Worm (Caenorhabditis elegans) whole organism, L1 larva: ENCODE results near the gene F59A1.18.

Experiments used
- C04F5.9 ChIP-seq: sonication (generic microtip); optimal IDR thresholded peaks from 2 replicates; lab custom pipeline; 2016; ENCODE audit warnings: missing genetic modification characterization, missing compliant biosample characterization
- C16A3.4 ChIP-seq: fragments of 150-350 bp; optimal IDR thresholded peaks from 2 replicates; lab custom pipeline; 2014; ENCODE audit warnings: missing biosample characterization, missing genetic modification characterization
- Y116A8C.19 ChIP-seq: sonication (generic microtip); optimal IDR thresholded peaks from 2 replicates; lab custom pipeline; 2016; ENCODE audit warnings: missing compliant biosample characterization, missing genetic modification characterization, borderline replicate concordance
- aha-1 ChIP-seq: fragments of 150-350 bp; optimal IDR thresholded peaks from 2 replicates; lab custom pipeline; 2014; ENCODE audit warnings: missing biosample characterization, missing genetic modification characterization
- ama-1 ChIP-seq: fragments of 150-350 bp; optimal IDR thresholded peaks from 2 replicates; lab custom pipeline; 2014
- blmp-1 ChIP-seq: fragments of 150-350 bp; optimal IDR thresholded peaks from 2 replicates; lab custom pipeline; 2014; ENCODE audit warnings: missing biosample characterization, missing genetic modification characterization
- ceh-8 ChIP-seq: fragments of 200-800 bp; sonication (Bioruptor generic); optimal IDR thresholded peaks from 2 replicates; lab custom pipeline; 2018; ENCODE audit warnings: mild to moderate bottlenecking, missing genetic modification characterization, moderate library complexity, missing compliant biosample characterization
- efl-1 ChIP-seq, 4 experiments: fragments of 150-350 bp; optimal IDR thresholded peaks in 3 of 4; peaks in 1 of 4; 1 replicate in 1 of 4; 2 replicates in 3 of 4; lab custom pipeline; 2014; ENCODE audit warnings: missing biosample characterization in 2 of 4, missing genetic modification characterization in 2 of 4, missing genetic modification reagents in 2 of 4
- elt-2 ChIP-seq: sonication (generic microtip); optimal IDR thresholded peaks from 2 replicates; lab custom pipeline; 2016; ENCODE audit warnings: missing genetic modification characterization, mild to moderate bottlenecking, inconsistent platforms, missing compliant biosample characterization, missing genetic modification reagents
- elt-3 ChIP-seq, 6 experiments: fragments of 150-350 bp in 1 of 6; sonication (generic microtip); optimal IDR thresholded peaks; 2 replicates each; lab custom pipeline; 2017 to 2018; ENCODE audit warnings: missing biosample characterization in 6 of 6, missing genetic modification characterization in 6 of 6, inconsistent platforms in 1 of 6
- ets-5 ChIP-seq: fragments of 200-800 bp; sonication (Bioruptor generic); IDR thresholded peaks from 2 replicates; pipeline ENCODE4 v1.3.6; 2022; ENCODE audit warnings: missing genetic modification characterization, missing compliant biosample characterization
- fkh-10 ChIP-seq: sonication (generic microtip); optimal IDR thresholded peaks from 2 replicates; lab custom pipeline; 2017; ENCODE audit warnings: missing biosample characterization, missing genetic modification reagents, missing genetic modification characterization
- fkh-8 ChIP-seq: sonication (generic microtip); optimal IDR thresholded peaks from 2 replicates; lab custom pipeline; 2016; ENCODE audit warnings: mild to moderate bottlenecking, missing genetic modification characterization, missing compliant biosample characterization
- fos-1 ChIP-seq: fragments of 150-350 bp; optimal IDR thresholded peaks from 2 replicates; lab custom pipeline; 2014; ENCODE audit warnings: missing biosample characterization, missing genetic modification characterization
- hlh-17 ChIP-seq: fragments of 200-800 bp; sonication (Bioruptor generic); optimal IDR thresholded peaks from 2 replicates; lab custom pipeline; 2018; ENCODE audit warnings: missing genetic modification characterization, mild to moderate bottlenecking, missing compliant biosample characterization, moderate library complexity, borderline replicate concordance
- irx-1 ChIP-seq: sonication (generic microtip); optimal IDR thresholded peaks from 2 replicates; lab custom pipeline; 2016; ENCODE audit warnings: missing genetic modification characterization, missing compliant biosample characterization
- isw-1 ChIP-seq: fragments of 200-800 bp; sonication (Bioruptor generic); IDR thresholded peaks from 2 replicates; pipeline ENCODE4 v1.3.6; 2022; ENCODE audit warnings: missing genetic modification characterization, missing compliant biosample characterization
- jun-1 ChIP-seq: fragments of 150-350 bp; optimal IDR thresholded peaks from 2 replicates; lab custom pipeline; 2014; ENCODE audit warnings: missing biosample characterization, missing genetic modification reagents, missing genetic modification characterization
- lin-13 ChIP-seq: fragments of 150-350 bp; optimal IDR thresholded peaks from 2 replicates; lab custom pipeline; 2014; ENCODE audit warnings: missing biosample characterization, missing genetic modification reagents, missing genetic modification characterization
- lin-15B ChIP-seq: fragments of 150-350 bp; sonication (generic microtip); optimal IDR thresholded peaks from 3 replicates; lab custom pipeline; 2014; ENCODE audit warnings: missing biosample characterization, missing genetic modification characterization
- lin-39 ChIP-seq: fragments of 150-350 bp; optimal IDR thresholded peaks from 2 replicates; lab custom pipeline; 2014; ENCODE audit warnings: missing biosample characterization, missing genetic modification reagents, missing genetic modification characterization
- lsy-2 ChIP-seq, 2 experiments: fragments of 150-350 bp; optimal IDR thresholded peaks; 2 replicates each; lab custom pipeline; 2014; ENCODE audit warnings: missing biosample characterization in 2 of 2, missing genetic modification characterization in 2 of 2
- mep-1 ChIP-seq: fragments of 150-350 bp; optimal IDR thresholded peaks from 2 replicates; lab custom pipeline; 2014; ENCODE audit warnings: missing biosample characterization, missing genetic modification characterization
- nhr-11 ChIP-seq: fragments of 150-350 bp; optimal IDR thresholded peaks from 2 replicates; lab custom pipeline; 2014; ENCODE audit warnings: missing biosample characterization, missing genetic modification characterization
- nhr-20 ChIP-seq: sonication (generic microtip); optimal IDR thresholded peaks from 2 replicates; lab custom pipeline; 2016; ENCODE audit warnings: mild to moderate bottlenecking, missing genetic modification characterization, missing compliant biosample characterization
- nhr-28 ChIP-seq: fragments of 150-350 bp; optimal IDR thresholded peaks from 2 replicates; lab custom pipeline; 2014; ENCODE audit warnings: missing biosample characterization, missing genetic modification characterization
- nhr-47 ChIP-seq: sonication (generic microtip); optimal IDR thresholded peaks from 2 replicates; lab custom pipeline; 2016; ENCODE audit warnings: mild to moderate bottlenecking, missing genetic modification characterization, moderate library complexity, missing compliant biosample characterization
- nhr-77 ChIP-seq: fragments of 150-350 bp; optimal IDR thresholded peaks from 2 replicates; lab custom pipeline; 2014; ENCODE audit warnings: missing biosample characterization, missing genetic modification characterization
- pag-3 ChIP-seq: sonication (generic microtip); optimal IDR thresholded peaks from 2 replicates; lab custom pipeline; 2017; ENCODE audit warnings: missing genetic modification characterization, mild to moderate bottlenecking, missing compliant biosample characterization, antibody characterized with exemption, borderline replicate concordance; ENCODE audit not compliant: insufficient read depth
- pax-3 ChIP-seq: fragments of 200-800 bp; sonication (Bioruptor generic); optimal IDR thresholded peaks from 2 replicates; lab custom pipeline; 2018; ENCODE audit warnings: mild to moderate bottlenecking, missing genetic modification characterization, moderate library complexity, missing compliant biosample characterization
- pqm-1 ChIP-seq: sonication (generic microtip); optimal IDR thresholded peaks from 3 replicates; lab custom pipeline; 2017; ENCODE audit warnings: missing biosample characterization, missing genetic modification characterization
- snpc-4 ChIP-seq: fragments of 150-350 bp; optimal IDR thresholded peaks from 2 replicates; lab custom pipeline; 2014; ENCODE audit warnings: missing biosample characterization, missing genetic modification characterization
- snu-23 ChIP-seq: sonication (generic microtip); optimal IDR thresholded peaks from 2 replicates; lab custom pipeline; 2016; ENCODE audit warnings: missing genetic modification characterization, missing compliant biosample characterization
- sup-37 ChIP-seq: fragments of 200-800 bp; sonication (Bioruptor generic); optimal IDR thresholded peaks from 2 replicates; lab custom pipeline; 2018; ENCODE audit warnings: mild to moderate bottlenecking, missing genetic modification characterization, missing compliant biosample characterization
- tbx-2 ChIP-seq: sonication (generic microtip); optimal IDR thresholded peaks from 2 replicates; lab custom pipeline; 2016; ENCODE audit warnings: missing genetic modification characterization, missing compliant biosample characterization
- unc-98 ChIP-seq: fragments of 200-800 bp; sonication (Bioruptor generic); IDR thresholded peaks from 2 replicates; pipeline ENCODE4 v1.3.6; 2022; ENCODE audit warnings: missing genetic modification characterization, missing compliant biosample characterization
- xbp-1 ChIP-seq: sonication (generic microtip); optimal IDR thresholded peaks from 2 replicates; lab custom pipeline; 2016; ENCODE audit warnings: missing genetic modification characterization, missing compliant biosample characterization
- zag-1 ChIP-seq: fragments of 150-350 bp; optimal IDR thresholded peaks from 2 replicates; lab custom pipeline; 2014; ENCODE audit warnings: missing biosample characterization, missing genetic modification characterization
- ztf-11 ChIP-seq, 2 experiments: sonication (generic microtip); optimal IDR thresholded peaks; 2 replicates each; lab custom pipeline; 2016 to 2017; ENCODE audit warnings: missing genetic modification characterization in 2 of 2, missing biosample characterization in 1 of 2, missing compliant biosample characterization in 1 of 2

F59A1.18 gene

ce11 chrV:17699097-17699496 is 12.3 kb upstream of the F59A1.18 start, which contains the start of gene Y26G10.4:
Gene Y26G10.4 (minus strand): TSS chrV:17699197.
- TF ChIP-seq elt-2 (tag; lab: Kevin White, UChicago) (no peak), xbp-1 (tag; lab: Kevin White, UChicago) (no peak), pax-3 (tag; lab: Kevin White, UChicago) (no peak), elt-3 (tag; optimal IDR thresholded peaks at IDR 0.05; lab: Kevin White, UChicago) (no peak), jun-1 (tag; lab: Kevin White, UChicago) (no peak), snpc-4 (tag; lab: Kevin White, UChicago) (no peak), unc-98 (GFP tag; lab: Robert Waterston, UW) (no peak), aha-1 (tag; lab: Kevin White, UChicago) (no peak), C16A3.4 (tag; lab: Kevin White, UChicago) (no peak), sup-37 (GFP tag; lab: Kevin White, UChicago) (no peak)
- TF ChIP-seq, all 84 proteins: peak for 0

DNA sequence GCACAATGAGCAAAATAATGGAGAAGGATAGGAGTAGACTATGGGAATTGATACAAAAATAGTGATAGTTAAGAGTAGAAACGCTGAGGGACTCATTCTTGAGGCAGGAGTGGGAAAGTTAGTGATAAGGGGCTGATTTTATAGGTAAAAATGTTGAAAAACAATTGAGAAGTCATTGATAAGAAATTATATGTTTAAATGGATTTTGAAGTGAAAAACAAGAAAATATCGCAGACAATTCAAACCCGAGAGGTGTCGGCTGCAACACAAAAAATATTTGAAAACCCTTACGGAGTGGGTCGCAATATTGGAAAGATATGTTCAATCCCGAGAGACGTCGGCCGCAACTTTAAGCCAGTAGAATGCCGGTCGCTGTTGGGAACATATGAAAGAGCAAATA is 10.0 kb upstream of the F59A1.18 start, which contains the start of gene spp-29:
Gene spp-29, minus strand, starts transcription at position 101 of the 400 bp plus-strand sequence.
- no peak for TF ChIP-seq snu-23 (GFP tag; lab: Kevin White, UChicago)
- TF ChIP-seq C04F5.9 (tag; lab: Kevin White, UChicago): no peak
- TF ChIP-seq fkh-10: no peak
- no peak for TF ChIP-seq mep-1 (tag; lab: Kevin White, UChicago)
- TF ChIP-seq tbx-2 (tag; lab: Kevin White, UChicago): no peak
- no peak for TF ChIP-seq blmp-1 (tag; lab: Kevin White, UChicago)
- TF ChIP-seq nhr-77: no peak
- no peak for TF ChIP-seq efl-1 (optimal IDR thresholded peaks at IDR 0.05; lab: Kevin White, UChicago)
- TF ChIP-seq efl-1 (GFP tag; optimal IDR thresholded peaks at IDR 0.05 in 1 of 2; lab: Kevin White, UChicago): no peak
- TF ChIP-seq elt-2 (tag; lab: Kevin White, UChicago): no peak
- TF ChIP-seq pax-3 (tag; lab: Kevin White, UChicago): no peak
- TF ChIP-seq lin-15B (tag; lab: Kevin White, UChicago): no peak
- no peak for TF ChIP-seq snpc-4 (tag; lab: Kevin White, UChicago)
- no peak for TF ChIP-seq hlh-17 (GFP tag; lab: Kevin White, UChicago)
- TF ChIP-seq xbp-1 (tag; lab: Kevin White, UChicago): no peak
- no peak for TF ChIP-seq nhr-20 (tag; lab: Kevin White, UChicago)
- no peak for TF ChIP-seq irx-1 (tag; lab: Kevin White, UChicago)
- TF ChIP-seq lin-13 (GFP tag; lab: Kevin White, UChicago): no peak
- no peak for TF ChIP-seq nhr-28 (tag; lab: Kevin White, UChicago)
- no peak for TF ChIP-seq Y116A8C.19 (tag; lab: Kevin White, UChicago)

DNA sequence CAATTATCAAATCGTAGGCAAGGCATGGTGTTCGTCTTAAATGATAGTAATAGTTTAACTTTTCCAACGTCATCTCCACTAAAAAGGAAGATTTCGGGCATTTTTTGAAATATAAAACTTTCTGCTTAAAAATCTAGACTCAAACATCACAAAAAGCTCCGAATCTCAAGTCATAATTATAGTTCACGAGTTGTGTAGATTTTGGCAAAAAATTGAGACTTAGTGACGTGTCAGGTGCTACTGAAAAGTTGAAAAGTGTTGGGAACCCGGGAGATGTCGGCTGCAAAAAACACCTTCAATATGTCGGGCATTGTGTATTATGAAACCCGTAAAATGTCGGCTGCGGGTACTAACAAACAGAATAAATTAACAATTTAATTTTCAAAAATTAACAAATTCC is 9.1 kb upstream of the F59A1.18 start, which contains the start of gene Y26G10.1:
Gene Y26G10.1, minus strand, starts transcription at position 101 of the 400 bp plus-strand sequence.
- TF ChIP-seq lsy-2 (tag; optimal IDR thresholded peaks at IDR 0.05; lab: Kevin White, UChicago): no peak
- TF ChIP-seq nhr-47 (tag; lab: Kevin White, UChicago): no peak
- TF ChIP-seq nhr-11 (tag; lab: Kevin White, UChicago): no peak
- TF ChIP-seq zag-1 (tag; lab: Kevin White, UChicago): no peak
- no peak for TF ChIP-seq pqm-1 (tag; lab: Kevin White, UChicago)
- TF ChIP-seq ama-1: no peak
- TF ChIP-seq ceh-8: no peak
- no peak for TF ChIP-seq nhr-28 (tag; lab: Kevin White, UChicago)
- no peak for TF ChIP-seq pag-3 (tag; lab: Kevin White, UChicago)
- no peak for TF ChIP-seq elt-2 (tag; lab: Kevin White, UChicago)
- no peak for TF ChIP-seq isw-1 (GFP tag; lab: Robert Waterston, UW)
- no peak for TF ChIP-seq fkh-8
- no peak for TF ChIP-seq lin-39
- TF ChIP-seq ets-5: no peak
- no peak for TF ChIP-seq nhr-77
- TF ChIP-seq mep-1 (tag; lab: Kevin White, UChicago): no peak
- no peak for TF ChIP-seq fos-1 (tag; lab: Kevin White, UChicago)
- no peak for TF ChIP-seq xbp-1 (tag; lab: Kevin White, UChicago)
- no peak for TF ChIP-seq ztf-11 (tag; optimal IDR thresholded peaks at IDR 0.05; lab: Kevin White, UChicago)
